Fruit fly (Drosophila melanogaster): ENCODE results near the gene Mi-2.

dm6 chr3L:19895556-19895995 lies 14.4 kb downstream of the Mi-2 start:
- TF ChIP-seq Sin3A (optimal IDR thresholded peaks at IDR 0.05) (no peak), psq (optimal IDR thresholded peaks at IDR 0.05) (no peak), h (optimal IDR thresholded peaks at IDR 0.05) (no peak)
